Worm (Caenorhabditis elegans): ENCODE results near the gene sptl-1.

sptl-1 gene

DNA sequence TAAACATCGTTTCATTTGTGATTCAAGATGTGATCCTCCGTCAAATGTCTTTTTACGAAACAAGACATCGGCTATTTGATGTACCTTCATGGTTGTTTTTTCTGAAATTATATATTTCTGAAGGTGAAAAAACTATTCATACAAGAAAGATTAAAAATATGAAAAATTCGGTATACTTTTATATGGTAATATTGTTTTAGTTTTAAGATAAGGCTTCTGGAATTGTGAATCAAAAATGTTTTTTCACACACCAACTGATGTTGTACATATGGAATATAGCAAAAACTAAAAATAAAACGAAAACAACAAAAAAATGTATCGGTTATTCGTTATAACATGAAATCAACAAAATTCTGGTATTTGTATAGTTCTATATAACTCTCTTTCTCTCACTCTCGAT is 14.2 kb upstream of the sptl-1 start, which contains the start of gene F23F1.6:
F23F1.6 (minus strand) TSS at position 101 of the 400 bp plus-strand sequence.
- TF ChIP-seq R02D3.7 (tag; optimal IDR thresholded peaks at IDR 0.05), result no peak
- no peak for TF ChIP-seq cey-2 (tag; optimal IDR thresholded peaks at IDR 0.05; ENCODE audit: borderline replicate concordance, insufficient read depth)
- TF ChIP-seq aly-2 (tag; optimal IDR thresholded peaks at IDR 0.05), result no peak
- no peak for TF ChIP-seq Y48G9A.11 (GFP tag; IDR thresholded peaks at IDR 0.05)
- no peak for TF ChIP-seq lin-39 (tag; optimal IDR thresholded peaks at IDR 0.05)

ce11 chrII:39437-39836 is 12.0 kb upstream of the sptl-1 start, which contains the start of gene spp-24:
Gene spp-24, minus strand, starts transcription at chrII:39537.
- no peak for TF ChIP-seq vab-7 (GFP tag; IDR thresholded peaks at IDR 0.05)
- no peak for TF ChIP-seq nhr-10 (tag; optimal IDR thresholded peaks at IDR 0.05)
- TF ChIP-seq T26A8.4 (GFP tag; IDR thresholded peaks at IDR 0.05), result no peak
- TF ChIP-seq Y105C5A.15 (GFP tag; IDR thresholded peaks at IDR 0.05), result no peak
- no peak for TF ChIP-seq lsy-2 (tag; optimal IDR thresholded peaks at IDR 0.05)
- no peak for TF ChIP-seq R02D3.7 (tag; optimal IDR thresholded peaks at IDR 0.05)
- no peak for TF ChIP-seq aly-2 (tag; optimal IDR thresholded peaks at IDR 0.05)
- no peak for TF ChIP-seq egl-27 (tag; optimal IDR thresholded peaks at IDR 0.05)
- no peak for TF ChIP-seq daf-12 (tag; optimal IDR thresholded peaks at IDR 0.05)
- TF ChIP-seq nhr-25 (tag; optimal IDR thresholded peaks at IDR 0.05; ENCODE audit: borderline replicate concordance, insufficient read depth), result no peak
- TF ChIP-seq dmd-8 (GFP tag; IDR thresholded peaks at IDR 0.05), result no peak

DNA sequence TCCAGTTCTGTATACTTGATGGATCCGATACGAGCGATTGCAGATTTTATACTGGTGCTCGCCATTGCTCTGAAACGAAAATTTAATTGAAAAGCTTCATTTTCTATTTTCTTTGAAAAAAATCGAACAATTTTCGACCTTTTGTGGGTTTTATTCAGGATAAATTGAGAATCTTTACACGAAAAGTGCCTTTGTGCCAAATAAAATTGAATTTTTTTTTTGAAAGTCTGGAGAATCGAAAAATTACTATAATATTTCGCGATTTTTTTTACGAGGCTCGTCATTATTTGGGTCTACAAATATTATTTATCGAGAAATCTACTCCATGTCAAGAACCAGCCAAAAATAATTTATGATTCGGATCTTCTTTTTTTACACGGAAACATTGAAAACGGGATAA is 9.5 kb upstream of the sptl-1 start, which contains the start of gene F23F1.10:
F23F1.10 (minus strand) TSS at position 69 of the 400 bp plus-strand sequence.
- TF ChIP-seq T20F7.1 (GFP tag; optimal IDR thresholded peaks at IDR 0.05) (peak; percentile 14), dmd-9 (GFP tag; IDR thresholded peaks at IDR 0.05) (no peak), unc-130 (GFP tag; optimal IDR thresholded peaks at IDR 0.05) (no peak), zip-11 (GFP tag; IDR thresholded peaks at IDR 0.05) (no peak), sdz-12 (GFP tag; optimal IDR thresholded peaks at IDR 0.05) (no peak), lin-38 (GFP tag; IDR thresholded peaks at IDR 0.05) (peak; percentile 58), rbr-2 (tag; optimal IDR thresholded peaks at IDR 0.05) (no peak), nhr-102 (tag; optimal IDR thresholded peaks at IDR 0.05) (peak; percentile 13), daf-8 (GFP tag; IDR thresholded peaks at IDR 0.05) (no peak), hlh-11 (tag; optimal IDR thresholded peaks at IDR 0.05) (no peak), nhr-10 (tag; optimal IDR thresholded peaks at IDR 0.05) (no peak), ces-1 (GFP tag; optimal IDR thresholded peaks at IDR 0.05) (no peak), Y75B8A.6 (GFP tag; IDR thresholded peaks at IDR 0.05) (no peak), ztf-7 (tag; optimal IDR thresholded peaks at IDR 0.05) (no peak), madf-9 (GFP tag; conservative IDR thresholded peaks at IDR 0.05) (no peak), hif-1 (tag; optimal IDR thresholded peaks at IDR 0.05) (no peak), mxl-3 (GFP tag; optimal IDR thresholded peaks at IDR 0.05) (no peak), lsy-2 (tag; optimal IDR thresholded peaks at IDR 0.05) (no peak), zip-2 (tag; optimal IDR thresholded peaks at IDR 0.05) (no peak), nhr-77 (tag; optimal IDR thresholded peaks at IDR 0.05) (no peak), ama-1 (optimal IDR thresholded peaks at IDR 0.05) (no peak), pha-4 (GFP tag; IDR thresholded peaks at IDR 0.05) (peak; percentile 35; the same call in 1 of the 2 replicates), pha-4 (tag; optimal IDR thresholded peaks at IDR 0.05) (no peak)

DNA sequence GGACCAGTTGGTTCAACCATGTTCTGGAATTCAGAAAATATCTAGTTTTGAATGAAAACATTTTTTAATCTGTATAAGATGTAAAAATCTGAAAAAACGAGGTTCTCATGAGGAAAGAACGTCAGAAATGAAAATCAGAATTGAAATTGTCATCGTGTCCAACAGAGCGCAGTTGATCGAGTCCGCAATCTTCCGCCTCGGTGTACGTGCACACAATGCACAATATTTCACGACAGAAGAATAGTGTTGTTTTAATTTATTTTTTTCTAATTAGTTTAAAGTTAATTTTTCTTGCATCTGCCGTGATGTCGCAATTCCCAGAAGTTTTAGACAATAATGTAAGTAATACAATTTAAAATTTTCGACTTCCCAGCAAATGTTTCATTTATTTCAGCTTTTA is 7.8 kb upstream of the sptl-1 start, which contains the start of gene nfyc-1:
nfyc-1 (plus strand) TSS at position 268 of the 400 bp plus-strand sequence.
- TF ChIP-seq T20F7.1 (GFP tag; optimal IDR thresholded peaks at IDR 0.05), result peak; percentile 63
- no peak for TF ChIP-seq ceh-28 (tag; optimal IDR thresholded peaks at IDR 0.05)
- TF ChIP-seq ztf-11 (tag; optimal IDR thresholded peaks at IDR 0.05), result no peak
- TF ChIP-seq unc-62 (GFP tag; optimal IDR thresholded peaks at IDR 0.05 in 1 of 2), result no peak
- TF ChIP-seq unc-62 (tag; optimal IDR thresholded peaks at IDR 0.05), result no peak
- no peak for TF ChIP-seq madf-9 (GFP tag; conservative IDR thresholded peaks at IDR 0.05)
- no peak for TF ChIP-seq spr-3 (GFP tag; optimal IDR thresholded peaks at IDR 0.05)
- TF ChIP-seq F44E2.7 (GFP tag; IDR thresholded peaks at IDR 0.05), result no peak
- TF ChIP-seq nhr-6 (tag; optimal IDR thresholded peaks at IDR 0.05), result no peak
- no peak for TF ChIP-seq php-3 (GFP tag; IDR thresholded peaks at IDR 0.05)
- TF ChIP-seq mdl-1 (tag; optimal IDR thresholded peaks at IDR 0.05), result no peak
- no peak for TF ChIP-seq saeg-2 (GFP tag; IDR thresholded peaks at IDR 0.05)
- no peak for TF ChIP-seq R02D3.7 (tag; optimal IDR thresholded peaks at IDR 0.05)
- TF ChIP-seq ZK546.5 (tag; optimal IDR thresholded peaks at IDR 0.05), result no peak
- TF ChIP-seq gei-8 (GFP tag; optimal IDR thresholded peaks at IDR 0.05), result no peak
- TF ChIP-seq hlh-30 (tag; optimal IDR thresholded peaks at IDR 0.05; ENCODE audit: insufficient read depth), result peak; percentile 34

Data from whole organism, L4 larva.